Worm (Caenorhabditis elegans): ENCODE results near the gene Y77E11A.7.

ce11 chrIV:1407049-1407448 lies 12.6 kb downstream of the Y77E11A.7 start:
- no peak for TF ChIP-seq pqm-1 (tag; optimal IDR thresholded peaks at IDR 0.05)
- no peak for TF ChIP-seq T23F11.4 (GFP tag; optimal IDR thresholded peaks at IDR 0.05)
- no peak for TF ChIP-seq nfya-1 (tag; optimal IDR thresholded peaks at IDR 0.05)

Measured in whole organism, late embryonic.